Fruit fly (Drosophila melanogaster) whole organism, wandering third instar larva: ENCODE data around the gene Aprt.

Experiments used
- Dfd ChIP-seq: fragments of >200 bp; optimal IDR thresholded peaks from 2 replicates; lab custom pipeline; 2017; ENCODE audit warnings: missing biosample characterization, missing genetic modification characterization
- dmrt93B ChIP-seq: fragments of 200-800 bp; sonication (Bioruptor generic); optimal IDR thresholded peaks from 2 replicates; lab custom pipeline; 2018; ENCODE audit warnings: missing biosample characterization, mild to moderate bottlenecking, missing genetic modification characterization
- pan ChIP-seq: fragments of >200 bp; optimal IDR thresholded peaks from 2 replicates; lab custom pipeline; 2017

DNA sequence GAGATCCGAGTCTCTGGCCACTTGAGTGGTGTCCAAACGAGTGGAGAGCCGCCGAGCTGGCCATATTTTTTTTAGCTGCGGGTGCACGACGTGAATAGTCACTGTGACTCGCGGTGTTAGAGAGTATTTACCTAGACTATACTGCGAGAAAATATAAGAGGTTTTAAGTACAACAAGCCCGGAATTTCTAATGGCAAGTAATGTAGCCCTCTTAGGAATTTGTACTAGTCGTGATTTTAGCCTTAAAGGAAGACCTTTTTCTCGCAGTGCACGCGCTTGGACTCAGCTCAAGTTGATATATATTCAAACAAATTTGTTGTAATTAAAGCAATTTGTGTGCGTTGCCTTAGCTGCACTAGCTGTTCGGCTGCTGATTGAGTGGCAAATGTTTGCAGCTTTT lies 40.2 kb downstream of the Aprt start:
- TF ChIP-seq Dfd (no peak), pan (lab: Kevin White, UChicago) (no peak), dmrt93B (GFP tag; lab: Kevin White, UChicago) (no peak)
